Fruit fly (Drosophila melanogaster): ENCODE data around the gene CG43954.

Gene CG43954

dm6 chr3L:16711430-16712228, at the start of gene CG43954, which contains the start of the genes Lasp and Dab:
Gene CG43954 (minus strand): TSS chr3L:16711677.
Gene Lasp (minus strand): TSS chr3L:16711677.
Gene Dab (plus strand): TSS chr3L:16712126.
- no peak for TF ChIP-seq noc (tag; optimal IDR thresholded peaks at IDR 0.05)

dm6 chr3L:16760274-16760673, 48.8 kb upstream of the CG43954 start:
- no peak for TF ChIP-seq noc (tag; optimal IDR thresholded peaks at IDR 0.05)

- no peak for TF ChIP-seq noc (tag; optimal IDR thresholded peaks at IDR 0.05)
Measured at dm6 chr3L:16759483-16759882, 48.0 kb upstream of the CG43954 start.

- no peak for TF ChIP-seq noc (tag; optimal IDR thresholded peaks at IDR 0.05)
Measured at dm6 chr3L:16758504-16759109, 47.1 kb upstream of the CG43954 start.

dm6 chr3L:16755189-16755588, 43.7 kb upstream of the CG43954 start, which contains the start of gene CG42852:
Gene CG42852 (plus strand): TSS chr3L:16755489.
- TF ChIP-seq noc (tag; optimal IDR thresholded peaks at IDR 0.05): no peak

dm6 chr3L:16752402-16753096, 41.1 kb upstream of the CG43954 start:
- no peak for TF ChIP-seq noc (tag; optimal IDR thresholded peaks at IDR 0.05)

- TF ChIP-seq noc (tag; optimal IDR thresholded peaks at IDR 0.05): no peak
Measured at dm6 chr3L:16751487-16752054, 40.1 kb upstream of the CG43954 start.

- no peak for TF ChIP-seq noc (tag; optimal IDR thresholded peaks at IDR 0.05)
Measured at dm6 chr3L:16750750-16751149, 39.3 kb upstream of the CG43954 start.

dm6 chr3L:16749726-16750125, 38.2 kb upstream of the CG43954 start:
- TF ChIP-seq noc (tag; optimal IDR thresholded peaks at IDR 0.05): no peak

- TF ChIP-seq noc (tag; optimal IDR thresholded peaks at IDR 0.05): no peak
Measured at dm6 chr3L:16748343-16748742, 36.9 kb upstream of the CG43954 start.

- TF ChIP-seq noc (tag; optimal IDR thresholded peaks at IDR 0.05): no peak
Measured at dm6 chr3L:16746586-16747383, 35.3 kb upstream of the CG43954 start.

dm6 chr3L:16743906-16744704, 32.6 kb upstream of the CG43954 start:
- no peak for TF ChIP-seq noc (tag; optimal IDR thresholded peaks at IDR 0.05)

- TF ChIP-seq noc (tag; optimal IDR thresholded peaks at IDR 0.05): no peak
Measured at dm6 chr3L:16741660-16742059, 30.2 kb upstream of the CG43954 start.

dm6 chr3L:16733246-16733645, 21.8 kb upstream of the CG43954 start, which contains the start of gene CG9701:
Gene CG9701 (plus strand): TSS chr3L:16733546.
- no peak for TF ChIP-seq noc (tag; optimal IDR thresholded peaks at IDR 0.05)

Data from whole organism, larva.